Worm (Caenorhabditis elegans): ENCODE data around the gene mab-3.

- TF ChIP-seq nhr-47 (tag; optimal IDR thresholded peaks at IDR 0.05) = no peak
- no peak for TF ChIP-seq Y116A8C.19 (tag; optimal IDR thresholded peaks at IDR 0.05; ENCODE audit: borderline replicate concordance)
- no peak for TF ChIP-seq C16A3.4 (tag; optimal IDR thresholded peaks at IDR 0.05)
These were observed 47.8 kb upstream of the mab-3 start for ce11 chrII:9684175-9684574.
